Worm (Caenorhabditis elegans) whole organism, L1 larva: ENCODE results near the gene txdc-12.2.

Experiments
- C04F5.9 ChIP-seq: sonication (generic microtip); optimal IDR thresholded peaks from 2 replicates; lab custom pipeline; 2016; ENCODE audit warnings: missing genetic modification characterization, missing compliant biosample characterization
- C16A3.4 ChIP-seq: fragments of 150-350 bp; optimal IDR thresholded peaks from 2 replicates; lab custom pipeline; 2014; ENCODE audit warnings: missing biosample characterization, missing genetic modification characterization
- C34B4.2 ChIP-seq: sonication (generic microtip); optimal IDR thresholded peaks from 2 replicates; lab custom pipeline; 2017; ENCODE audit warnings: mild to moderate bottlenecking, missing genetic modification characterization, missing compliant biosample characterization
- F16B12.6 ChIP-seq: fragments of 150-350 bp; optimal IDR thresholded peaks from 2 replicates; lab custom pipeline; 2014; ENCODE audit warnings: missing biosample characterization, missing genetic modification characterization
- Y116A8C.19 ChIP-seq: sonication (generic microtip); optimal IDR thresholded peaks from 2 replicates; lab custom pipeline; 2016; ENCODE audit warnings: missing compliant biosample characterization, missing genetic modification characterization, borderline replicate concordance
- aha-1 ChIP-seq: fragments of 150-350 bp; optimal IDR thresholded peaks from 2 replicates; lab custom pipeline; 2014; ENCODE audit warnings: missing biosample characterization, missing genetic modification characterization
- alr-1 ChIP-seq: fragments of 200-800 bp; sonication (Bioruptor generic); optimal IDR thresholded peaks from 2 replicates; lab custom pipeline; 2018; ENCODE audit warnings: borderline replicate concordance, mild to moderate bottlenecking, missing genetic modification characterization, missing compliant biosample characterization
- ama-1 ChIP-seq: fragments of 150-350 bp; optimal IDR thresholded peaks from 2 replicates; lab custom pipeline; 2014
- blmp-1 ChIP-seq: fragments of 150-350 bp; optimal IDR thresholded peaks from 2 replicates; lab custom pipeline; 2014; ENCODE audit warnings: missing biosample characterization, missing genetic modification characterization
- ceh-63 ChIP-seq: fragments of 200-800 bp; sonication (Bioruptor generic); optimal IDR thresholded peaks from 2 replicates; lab custom pipeline; 2018; ENCODE audit warnings: mild to moderate bottlenecking, missing genetic modification characterization, missing compliant biosample characterization
- ceh-88 ChIP-seq: fragments of 200-800 bp; sonication (Bioruptor generic); IDR thresholded peaks from 2 replicates; pipeline ENCODE4 v1.3.6; 2022; ENCODE audit warnings: missing genetic modification characterization, missing compliant biosample characterization
- ceh-90 ChIP-seq: sonication (generic microtip); optimal IDR thresholded peaks from 2 replicates; lab custom pipeline; 2016; ENCODE audit warnings: missing genetic modification characterization, missing compliant biosample characterization
- ces-1 ChIP-seq: fragments of 150-350 bp; optimal IDR thresholded peaks from 2 replicates; lab custom pipeline; 2014; ENCODE audit warnings: missing biosample characterization, missing genetic modification reagents, missing genetic modification characterization
- dsc-1 ChIP-seq: sonication (generic microtip); optimal IDR thresholded peaks from 2 replicates; lab custom pipeline; 2016; ENCODE audit warnings: mild to moderate bottlenecking, missing genetic modification characterization, missing compliant biosample characterization
- egl-13 ChIP-seq: sonication (generic microtip); optimal IDR thresholded peaks from 2 replicates; lab custom pipeline; 2016; ENCODE audit warnings: missing genotype, missing genetic modification reagents, missing genetic modification characterization, missing compliant biosample characterization
- egl-27 ChIP-seq, 2 experiments: fragments of 150-350 bp in 1 of 2; sonication (generic microtip); optimal IDR thresholded peaks; 3 replicates each; lab custom pipeline; 2017 to 2018; ENCODE audit warnings: missing biosample characterization in 2 of 2, missing genetic modification characterization in 2 of 2, missing genetic modification reagents in 2 of 2
- elt-2 ChIP-seq: sonication (generic microtip); optimal IDR thresholded peaks from 2 replicates; lab custom pipeline; 2016; ENCODE audit warnings: missing genetic modification characterization, mild to moderate bottlenecking, inconsistent platforms, missing compliant biosample characterization, missing genetic modification reagents
- elt-3 ChIP-seq, 6 experiments: fragments of 150-350 bp in 1 of 6; sonication (generic microtip); optimal IDR thresholded peaks; 2 replicates each; lab custom pipeline; 2017 to 2018; ENCODE audit warnings: missing biosample characterization in 6 of 6, missing genetic modification characterization in 6 of 6, inconsistent platforms in 1 of 6
- fkh-10 ChIP-seq: sonication (generic microtip); optimal IDR thresholded peaks from 2 replicates; lab custom pipeline; 2017; ENCODE audit warnings: missing biosample characterization, missing genetic modification reagents, missing genetic modification characterization
- fkh-4 ChIP-seq: sonication (generic microtip); optimal IDR thresholded peaks from 2 replicates; lab custom pipeline; 2016; ENCODE audit warnings: missing compliant biosample characterization, missing genetic modification characterization, borderline replicate concordance
- hlh-4 ChIP-seq: sonication (generic microtip); optimal IDR thresholded peaks from 2 replicates; lab custom pipeline; 2016; ENCODE audit warnings: mild to moderate bottlenecking, missing genetic modification characterization, missing compliant biosample characterization
- hpl-2 ChIP-seq: fragments of 150-350 bp; optimal IDR thresholded peaks from 2 replicates; lab custom pipeline; 2014; ENCODE audit warnings: missing biosample characterization, missing genetic modification reagents, missing genetic modification characterization
- irx-1 ChIP-seq: sonication (generic microtip); optimal IDR thresholded peaks from 2 replicates; lab custom pipeline; 2016; ENCODE audit warnings: missing genetic modification characterization, missing compliant biosample characterization
- lin-13 ChIP-seq: fragments of 150-350 bp; optimal IDR thresholded peaks from 2 replicates; lab custom pipeline; 2014; ENCODE audit warnings: missing biosample characterization, missing genetic modification reagents, missing genetic modification characterization
- lin-15B ChIP-seq: fragments of 150-350 bp; sonication (generic microtip); optimal IDR thresholded peaks from 3 replicates; lab custom pipeline; 2014; ENCODE audit warnings: missing biosample characterization, missing genetic modification characterization
- lin-35 ChIP-seq, 2 experiments: fragments of 150-350 bp; optimal IDR thresholded peaks; 2 replicates each; lab custom pipeline; 2014; ENCODE audit warnings: missing biosample characterization in 2 of 2, missing genetic modification characterization in 2 of 2, missing genetic modification reagents in 2 of 2
- lin-39 ChIP-seq: fragments of 150-350 bp; optimal IDR thresholded peaks from 2 replicates; lab custom pipeline; 2014; ENCODE audit warnings: missing biosample characterization, missing genetic modification reagents, missing genetic modification characterization
- lir-3 ChIP-seq: sonication (generic microtip); optimal IDR thresholded peaks from 2 replicates; lab custom pipeline; 2016; ENCODE audit warnings: mild to moderate bottlenecking, missing genetic modification characterization, moderate library complexity, missing compliant biosample characterization; ENCODE audit not compliant: poor library complexity
- lsy-2 ChIP-seq, 2 experiments: fragments of 150-350 bp; optimal IDR thresholded peaks; 2 replicates each; lab custom pipeline; 2014; ENCODE audit warnings: missing biosample characterization in 2 of 2, missing genetic modification characterization in 2 of 2
- mep-1 ChIP-seq: fragments of 150-350 bp; optimal IDR thresholded peaks from 2 replicates; lab custom pipeline; 2014; ENCODE audit warnings: missing biosample characterization, missing genetic modification characterization
- nhr-11 ChIP-seq: fragments of 150-350 bp; optimal IDR thresholded peaks from 2 replicates; lab custom pipeline; 2014; ENCODE audit warnings: missing biosample characterization, missing genetic modification characterization
- nhr-12 ChIP-seq: sonication (generic microtip); optimal IDR thresholded peaks from 2 replicates; lab custom pipeline; 2017; ENCODE audit warnings: missing biosample characterization, missing genetic modification characterization
- nhr-20 ChIP-seq: sonication (generic microtip); optimal IDR thresholded peaks from 2 replicates; lab custom pipeline; 2016; ENCODE audit warnings: mild to moderate bottlenecking, missing genetic modification characterization, missing compliant biosample characterization
- nhr-28 ChIP-seq: fragments of 150-350 bp; optimal IDR thresholded peaks from 2 replicates; lab custom pipeline; 2014; ENCODE audit warnings: missing biosample characterization, missing genetic modification characterization
- nhr-71 ChIP-seq: sonication (generic microtip); optimal IDR thresholded peaks from 2 replicates; lab custom pipeline; 2016; ENCODE audit warnings: mild to moderate bottlenecking, missing genetic modification characterization, moderate library complexity, missing compliant biosample characterization
- nhr-76 ChIP-seq: sonication (generic microtip); optimal IDR thresholded peaks from 2 replicates; lab custom pipeline; 2017; ENCODE audit warnings: missing biosample characterization, missing genetic modification characterization
- nhr-77 ChIP-seq: fragments of 150-350 bp; optimal IDR thresholded peaks from 2 replicates; lab custom pipeline; 2014; ENCODE audit warnings: missing biosample characterization, missing genetic modification characterization
- nhr-84 ChIP-seq: sonication (generic microtip); optimal IDR thresholded peaks from 2 replicates; lab custom pipeline; 2017; ENCODE audit warnings: missing biosample characterization, missing genetic modification characterization
- nhr-90 ChIP-seq: sonication (generic microtip); optimal IDR thresholded peaks from 2 replicates; lab custom pipeline; 2016; ENCODE audit warnings: mild to moderate bottlenecking, missing genetic modification characterization, missing compliant biosample characterization; ENCODE audit not compliant: poor library complexity
- pax-3 ChIP-seq: fragments of 200-800 bp; sonication (Bioruptor generic); optimal IDR thresholded peaks from 2 replicates; lab custom pipeline; 2018; ENCODE audit warnings: mild to moderate bottlenecking, missing genetic modification characterization, moderate library complexity, missing compliant biosample characterization
- pqm-1 ChIP-seq: sonication (generic microtip); optimal IDR thresholded peaks from 3 replicates; lab custom pipeline; 2017; ENCODE audit warnings: missing biosample characterization, missing genetic modification characterization
- skn-1 ChIP-seq: fragments of 150-350 bp; optimal IDR thresholded peaks from 2 replicates; lab custom pipeline; 2014; ENCODE audit warnings: missing biosample characterization, missing genetic modification characterization
- snpc-4 ChIP-seq: fragments of 150-350 bp; optimal IDR thresholded peaks from 2 replicates; lab custom pipeline; 2014; ENCODE audit warnings: missing biosample characterization, missing genetic modification characterization
- sptf-1 ChIP-seq: fragments of 150-350 bp; optimal IDR thresholded peaks from 2 replicates; lab custom pipeline; 2014; ENCODE audit warnings: missing biosample characterization, missing genetic modification characterization
- sup-37 ChIP-seq: fragments of 200-800 bp; sonication (Bioruptor generic); optimal IDR thresholded peaks from 2 replicates; lab custom pipeline; 2018; ENCODE audit warnings: mild to moderate bottlenecking, missing genetic modification characterization, missing compliant biosample characterization
- swsn-7 ChIP-seq: sonication (generic microtip); optimal IDR thresholded peaks from 2 replicates; lab custom pipeline; 2016; ENCODE audit warnings: missing genetic modification characterization, missing compliant biosample characterization
- tbx-2 ChIP-seq: sonication (generic microtip); optimal IDR thresholded peaks from 2 replicates; lab custom pipeline; 2016; ENCODE audit warnings: missing genetic modification characterization, missing compliant biosample characterization
- unc-30 ChIP-seq: sonication (generic microtip); optimal IDR thresholded peaks from 2 replicates; lab custom pipeline; 2017; ENCODE audit warnings: missing biosample characterization, missing genetic modification characterization
- unc-86 ChIP-seq: sonication (generic microtip); optimal IDR thresholded peaks from 2 replicates; lab custom pipeline; 2016; ENCODE audit warnings: missing genetic modification characterization, missing compliant biosample characterization
- unc-98 ChIP-seq: fragments of 200-800 bp; sonication (Bioruptor generic); IDR thresholded peaks from 2 replicates; pipeline ENCODE4 v1.3.6; 2022; ENCODE audit warnings: missing genetic modification characterization, missing compliant biosample characterization
- xbp-1 ChIP-seq: sonication (generic microtip); optimal IDR thresholded peaks from 2 replicates; lab custom pipeline; 2016; ENCODE audit warnings: missing genetic modification characterization, missing compliant biosample characterization
- zag-1 ChIP-seq: fragments of 150-350 bp; optimal IDR thresholded peaks from 2 replicates; lab custom pipeline; 2014; ENCODE audit warnings: missing biosample characterization, missing genetic modification characterization
- zip-4 ChIP-seq: fragments of 200-800 bp; sonication (Bioruptor generic); optimal IDR thresholded peaks from 2 replicates; lab custom pipeline; 2018; ENCODE audit warnings: mild to moderate bottlenecking, missing genetic modification characterization, moderate library complexity, missing compliant biosample characterization
- ztf-11 ChIP-seq, 2 experiments: sonication (generic microtip); optimal IDR thresholded peaks; 2 replicates each; lab custom pipeline; 2016 to 2017; ENCODE audit warnings: missing genetic modification characterization in 2 of 2, missing biosample characterization in 1 of 2, missing compliant biosample characterization in 1 of 2
- ztf-4 ChIP-seq: fragments of 150-350 bp; optimal IDR thresholded peaks from 2 replicates; lab custom pipeline; 2014; ENCODE audit warnings: missing biosample characterization, missing genetic modification characterization

txdc-12.2 gene

DNA sequence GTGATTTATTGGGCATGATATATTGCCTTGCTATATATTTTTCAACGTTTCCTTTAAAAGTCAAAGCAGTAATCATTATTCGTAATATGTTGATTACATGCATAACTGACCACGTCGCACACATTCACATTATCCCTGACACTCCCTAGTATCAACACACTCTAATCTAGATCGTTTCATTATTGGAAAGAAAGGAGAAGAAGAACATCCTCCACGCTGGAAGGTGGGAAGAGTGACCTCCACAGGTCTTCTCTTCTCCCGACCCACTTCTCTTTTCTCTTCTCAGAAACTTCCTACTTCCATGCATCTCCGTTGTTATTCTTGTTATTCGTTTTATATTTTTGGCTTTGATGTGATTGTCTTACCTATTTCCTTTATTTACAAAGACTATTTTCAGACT is at the start of gene txdc-12.2:
Gene txdc-12.2, plus strand, starts transcription at position 396 of the 400 bp plus-strand sequence.
- TF ChIP-seq C34B4.2 (tag; lab: Kevin White, UChicago) (no peak), tbx-2 (tag; lab: Kevin White, UChicago) (no peak), ama-1 (lab: Kevin White, UChicago) (no peak), nhr-90 (tag; lab: Kevin White, UChicago) (no peak), elt-3 (tag; optimal IDR thresholded peaks at IDR 0.05; lab: Kevin White, UChicago) (peak in 1 of 6 experiments; percentile 23), sptf-1 (tag; lab: Kevin White, UChicago) (no peak), lin-15B (tag; lab: Kevin White, UChicago) (no peak), snpc-4 (no peak), elt-2 (tag; lab: Kevin White, UChicago) (no peak), egl-27 (tag; optimal IDR thresholded peaks at IDR 0.05; lab: Kevin White, UChicago) (no peak), blmp-1 (tag; lab: Kevin White, UChicago) (peak; percentile 87), lir-3 (tag; lab: Kevin White, UChicago) (no peak), nhr-77 (no peak), nhr-76 (tag; lab: Kevin White, UChicago) (no peak), irx-1 (tag; lab: Kevin White, UChicago) (no peak), nhr-12 (no peak), swsn-7 (tag; lab: Kevin White, UChicago) (no peak), aha-1 (tag; lab: Kevin White, UChicago) (no peak), ceh-63 (GFP tag; lab: Kevin White, UChicago) (no peak), dsc-1 (tag; lab: Kevin White, UChicago) (no peak), nhr-11 (tag; lab: Kevin White, UChicago) (no peak), fkh-4 (no peak), unc-98 (GFP tag; lab: Robert Waterston, UW) (no peak), F16B12.6 (tag; lab: Kevin White, UChicago) (no peak), skn-1 (tag; lab: Kevin White, UChicago) (no peak), lin-13 (GFP tag; lab: Kevin White, UChicago) (no peak), pax-3 (tag; lab: Kevin White, UChicago) (no peak), ces-1 (no peak), C16A3.4 (tag; lab: Kevin White, UChicago) (no peak), Y116A8C.19 (tag; lab: Kevin White, UChicago) (no peak), C04F5.9 (tag; lab: Kevin White, UChicago) (no peak), lin-35 (GFP tag; optimal IDR thresholded peaks at IDR 0.05; lab: Kevin White, UChicago) (no peak), lsy-2 (tag; optimal IDR thresholded peaks at IDR 0.05; lab: Kevin White, UChicago) (no peak), hlh-4 (tag; lab: Kevin White, UChicago) (no peak), zag-1 (no peak), ceh-90 (tag; lab: Kevin White, UChicago) (no peak), nhr-71 (tag; lab: Kevin White, UChicago) (peak; percentile 18), nhr-20 (peak; percentile 26), hpl-2 (GFP tag; lab: Kevin White, UChicago) (no peak), unc-30 (tag; lab: Kevin White, UChicago) (no peak), fkh-10 (GFP tag; lab: Kevin White, UChicago) (no peak), lin-39 (tag; lab: Kevin White, UChicago) (no peak), nhr-28 (tag; lab: Kevin White, UChicago) (no peak), xbp-1 (tag; lab: Kevin White, UChicago) (no peak), alr-1 (tag; lab: Kevin White, UChicago) (no peak), ceh-88 (GFP tag; lab: Robert Waterston, UW) (no peak), mep-1 (tag; lab: Kevin White, UChicago) (peak; percentile 58), pqm-1 (tag; lab: Kevin White, UChicago) (no peak), sup-37 (GFP tag; lab: Kevin White, UChicago) (no peak), egl-13 (tag; lab: Kevin White, UChicago) (no peak), ztf-4 (tag; lab: Kevin White, UChicago) (no peak), zip-4 (no peak), nhr-84 (tag; lab: Kevin White, UChicago) (no peak), unc-86 (tag; lab: Kevin White, UChicago) (no peak), ztf-11 (tag; optimal IDR thresholded peaks at IDR 0.05; lab: Kevin White, UChicago) (no peak)
